Fruit fly (Drosophila melanogaster) S2 (cell line): Measurements from ENCODE around the gene CG31862.

Experiments used
- CG8478 ChIP-seq: fragments of >200 bp; optimal IDR thresholded peaks from 2 replicates; lab custom pipeline; 2018
- CTCF ChIP-seq, 2 experiments: fragments of >200 bp; optimal IDR thresholded peaks; 2 replicates each; lab custom pipeline; 2018

DNA sequence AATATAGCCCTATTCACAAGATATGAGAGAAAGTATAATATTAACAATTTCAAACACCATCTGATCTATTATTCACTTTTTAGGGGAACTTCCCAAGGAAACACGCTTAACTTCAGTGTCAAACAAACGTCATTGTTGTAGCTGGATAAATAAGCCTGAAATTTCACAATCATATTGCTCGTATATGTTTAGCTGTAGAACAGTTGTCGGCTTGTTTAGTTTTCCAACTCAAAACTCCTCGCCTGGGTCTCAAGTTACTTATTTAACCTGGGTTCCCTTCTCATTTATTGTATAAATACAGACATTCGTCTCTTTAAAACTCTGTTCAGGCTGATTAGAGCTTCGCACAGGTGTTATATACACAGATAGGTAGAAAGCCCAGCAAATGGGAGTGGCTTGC is 33.8 kb downstream of the CG31862 start:
- no peak for TF ChIP-seq CG8478 (lab: Kevin White, UChicago)
- no peak for TF ChIP-seq CTCF (optimal IDR thresholded peaks at IDR 0.05; lab: Kevin White, UChicago)
